Fruit fly (Drosophila melanogaster): Measurements from ENCODE around the gene Eaf6.

dm6 chr3L:5654955-5655750, 47.1 kb upstream of the Eaf6 start:
- TF ChIP-seq EcR (GFP tag; optimal IDR thresholded peaks at IDR 0.05) (no peak), pan (optimal IDR thresholded peaks at IDR 0.05) (no peak), Dll (optimal IDR thresholded peaks at IDR 0.05) (no peak), psq (optimal IDR thresholded peaks at IDR 0.05) (no peak)

Measured in whole organism.